Worm (Caenorhabditis elegans) whole organism, L4 larva: ENCODE measurements around the gene C06E2.2.

Experiments used
- D1046.2 ChIP-seq: fragments of 200-800 bp; sonication (Bioruptor generic); IDR thresholded peaks from 2 replicates; pipeline ENCODE4 v1.3.6; 2022; ENCODE audit warnings: missing genetic modification characterization, missing compliant biosample characterization
- F37D6.2 ChIP-seq: sonication (generic microtip); optimal IDR thresholded peaks from 2 replicates; lab custom pipeline; 2016; ENCODE audit warnings: mild to moderate bottlenecking, missing genetic modification characterization, missing compliant biosample characterization
- F49E8.2 ChIP-seq: sonication (generic microtip); optimal IDR thresholded peaks from 2 replicates; lab custom pipeline; 2016; ENCODE audit warnings: missing compliant biosample characterization, mild to moderate bottlenecking, missing genetic modification characterization, borderline replicate concordance
- R02D3.7 ChIP-seq: fragments of 150-350 bp; sonication (generic microtip); optimal IDR thresholded peaks from 3 replicates; lab custom pipeline; 2014; ENCODE audit warnings: missing biosample characterization, missing genetic modification characterization
- ZK546.5 ChIP-seq, 2 experiments: sonication (generic microtip); optimal IDR thresholded peaks; 2 replicates each; lab custom pipeline; 2017; ENCODE audit warnings: missing biosample characterization in 2 of 2, missing genetic modification characterization in 2 of 2
- aly-2 ChIP-seq: sonication (generic microtip); optimal IDR thresholded peaks from 2 replicates; lab custom pipeline; 2018; ENCODE audit warnings: missing biosample characterization, missing genetic modification characterization
- arid-1 ChIP-seq: fragments of 200-800 bp; sonication (Bioruptor generic); conservative IDR thresholded peaks from 2 replicates; pipeline ENCODE4 v1.3.6; 2022; ENCODE audit warnings: missing genetic modification reagents, missing genetic modification characterization, missing compliant biosample characterization
- attf-4 ChIP-seq: sonication (generic microtip); optimal IDR thresholded peaks from 3 replicates; lab custom pipeline; 2017; ENCODE audit warnings: missing biosample characterization, missing genetic modification characterization
- ceh-32 ChIP-seq: sonication (generic microtip); optimal IDR thresholded peaks from 2 replicates; lab custom pipeline; 2016; ENCODE audit warnings: mild to moderate bottlenecking, missing genetic modification characterization, missing compliant biosample characterization; ENCODE audit not compliant: poor library complexity
- ceh-62 ChIP-seq: sonication (generic microtip); optimal IDR thresholded peaks from 2 replicates; lab custom pipeline; 2017; ENCODE audit warnings: missing biosample characterization, missing genetic modification characterization
- ces-1 ChIP-seq: fragments of 150-350 bp; sonication (generic microtip); optimal IDR thresholded peaks from 4 replicates; lab custom pipeline; 2014; ENCODE audit warnings: missing biosample characterization, missing genetic modification reagents, missing genetic modification characterization
- ctbp-1 ChIP-seq: fragments of 200-800 bp; sonication (Bioruptor generic); IDR thresholded peaks from 2 replicates; pipeline ENCODE4 v1.3.6; 2022; ENCODE audit warnings: missing genetic modification reagents, missing genetic modification characterization, missing compliant biosample characterization
- daf-12 ChIP-seq: fragments of 150-350 bp; optimal IDR thresholded peaks from 2 replicates; lab custom pipeline; 2014; ENCODE audit warnings: missing biosample characterization, missing genetic modification reagents, missing genetic modification characterization
- daf-8 ChIP-seq: fragments of 200-800 bp; sonication (Bioruptor generic); IDR thresholded peaks from 2 replicates; pipeline ENCODE4 v1.3.6; 2022; ENCODE audit warnings: missing genetic modification characterization, missing compliant biosample characterization
- dmd-6 ChIP-seq: fragments of 200-800 bp; sonication (Bioruptor generic); IDR thresholded peaks from 2 replicates; pipeline ENCODE4 v1.3.6; 2022; ENCODE audit warnings: missing genetic modification reagents, missing genetic modification characterization, missing compliant biosample characterization
- dmd-8 ChIP-seq: fragments of 200-800 bp; sonication (Bioruptor generic); IDR thresholded peaks from 2 replicates; pipeline ENCODE4 v1.3.6; 2022; ENCODE audit warnings: missing genetic modification characterization, missing compliant biosample characterization
- duxl-1 ChIP-seq: sonication (generic microtip); optimal IDR thresholded peaks from 2 replicates; lab custom pipeline; 2016; ENCODE audit warnings: mild to moderate bottlenecking, missing genetic modification characterization, moderate library complexity, missing compliant biosample characterization; ENCODE audit not compliant: poor library complexity
- dve-1 ChIP-seq: sonication (generic microtip); optimal IDR thresholded peaks from 2 replicates; lab custom pipeline; 2017; ENCODE audit warnings: antibody characterized with exemption, mild to moderate bottlenecking, missing genetic modification characterization, missing compliant biosample characterization; ENCODE audit not compliant: insufficient read depth
- egl-43 ChIP-seq: fragments of 200-800 bp; sonication (Bioruptor generic); IDR thresholded peaks from 2 replicates; pipeline ENCODE4 v1.3.6; 2022; ENCODE audit warnings: missing genetic modification reagents, missing genetic modification characterization, missing compliant biosample characterization
- fkh-10 ChIP-seq: fragments of 150-350 bp; optimal IDR thresholded peaks from 2 replicates; lab custom pipeline; 2014; ENCODE audit warnings: missing biosample characterization, missing genetic modification reagents, missing genetic modification characterization
- hif-1 ChIP-seq, 2 experiments: sonication (generic microtip); optimal IDR thresholded peaks; 2 replicates each; lab custom pipeline; 2016 to 2017; ENCODE audit warnings: missing compliant biosample characterization in 2 of 2, missing genetic modification characterization in 2 of 2, missing genetic modification reagents in 2 of 2, missing genotype in 2 of 2, mild to moderate bottlenecking in 1 of 2
- hlh-11 ChIP-seq: fragments of 200-800 bp; sonication (Bioruptor generic); optimal IDR thresholded peaks from 2 replicates; lab custom pipeline; 2018; ENCODE audit warnings: mild to moderate bottlenecking, missing genetic modification characterization, missing compliant biosample characterization
- hlh-30 ChIP-seq: sonication (generic microtip); optimal IDR thresholded peaks from 2 replicates; lab custom pipeline; 2017; ENCODE audit warnings: antibody characterized with exemption, mild to moderate bottlenecking, missing genetic modification characterization, missing compliant biosample characterization; ENCODE audit not compliant: insufficient read depth
- hmg-1.1 ChIP-seq: fragments of 200-800 bp; sonication (Bioruptor generic); IDR thresholded peaks from 2 replicates; pipeline ENCODE4 v1.3.6; 2022; ENCODE audit warnings: missing genetic modification reagents, missing genetic modification characterization, missing compliant biosample characterization
- lin-1 ChIP-seq: fragments of 200-800 bp; sonication (Bioruptor generic); IDR thresholded peaks from 2 replicates; pipeline ENCODE4 v1.3.6; 2022; ENCODE audit warnings: missing genetic modification reagents, missing genetic modification characterization, missing compliant biosample characterization
- lin-13 ChIP-seq: fragments of 150-350 bp; optimal IDR thresholded peaks from 2 replicates; lab custom pipeline; 2014; ENCODE audit warnings: missing biosample characterization, missing genetic modification reagents, missing genetic modification characterization
- lin-29 ChIP-seq: fragments of 200-800 bp; sonication (Bioruptor generic); IDR thresholded peaks from 2 replicates; pipeline ENCODE4 v1.3.6; 2022; ENCODE audit warnings: missing genetic modification reagents, missing genetic modification characterization, missing compliant biosample characterization
- lin-39 ChIP-seq: fragments of 150-350 bp; optimal IDR thresholded peaks from 2 replicates; lab custom pipeline; 2014; ENCODE audit warnings: missing biosample characterization, missing genetic modification reagents, missing genetic modification characterization
- lir-3 ChIP-seq: sonication (generic microtip); optimal IDR thresholded peaks from 2 replicates; lab custom pipeline; 2016; ENCODE audit warnings: mild to moderate bottlenecking, missing genetic modification characterization, missing compliant biosample characterization
- lsy-2 ChIP-seq, 2 experiments: fragments of 150-350 bp in 1 of 2; sonication (generic microtip) in 1 of 2; optimal IDR thresholded peaks; 2 replicates each; lab custom pipeline; 2014 to 2017; ENCODE audit warnings: missing biosample characterization in 2 of 2, missing genetic modification characterization in 2 of 2
- mdl-1 ChIP-seq, 2 experiments: fragments of 150-350 bp in 1 of 2; sonication (generic microtip) in 1 of 2; optimal IDR thresholded peaks; 2 replicates each; lab custom pipeline; 2014 to 2017; ENCODE audit warnings: missing biosample characterization in 2 of 2, missing genetic modification characterization in 2 of 2
- mxl-2 ChIP-seq: fragments of 200-800 bp; sonication (Bioruptor generic); conservative IDR thresholded peaks from 2 replicates; pipeline ENCODE4 v1.3.6; 2022; ENCODE audit warnings: missing genetic modification reagents, missing genetic modification characterization, missing compliant biosample characterization
- mxl-3 ChIP-seq: fragments of 200-800 bp; sonication (Bioruptor generic); optimal IDR thresholded peaks from 2 replicates; lab custom pipeline; 2018; ENCODE audit warnings: mild to moderate bottlenecking, missing genetic modification characterization, missing compliant biosample characterization
- nhr-10 ChIP-seq: fragments of 150-350 bp; optimal IDR thresholded peaks from 2 replicates; lab custom pipeline; 2014; ENCODE audit warnings: missing biosample characterization, missing genetic modification characterization
- nhr-237 ChIP-seq: sonication (generic microtip); optimal IDR thresholded peaks from 2 replicates; lab custom pipeline; 2017; ENCODE audit warnings: missing biosample characterization, missing genetic modification characterization
- nhr-25 ChIP-seq: sonication (generic microtip); optimal IDR thresholded peaks from 2 replicates; lab custom pipeline; 2017; ENCODE audit warnings: missing genetic modification characterization, mild to moderate bottlenecking, missing compliant biosample characterization, antibody characterized with exemption, moderate library complexity, borderline replicate concordance; ENCODE audit not compliant: insufficient read depth
- nhr-76 ChIP-seq: fragments of 150-350 bp; optimal IDR thresholded peaks from 2 replicates; lab custom pipeline; 2014; ENCODE audit warnings: missing biosample characterization, missing genetic modification characterization
- nhr-77 ChIP-seq: fragments of 150-350 bp; optimal IDR thresholded peaks from 2 replicates; lab custom pipeline; 2014; ENCODE audit warnings: missing biosample characterization, missing genetic modification characterization
- php-3 ChIP-seq: fragments of 200-800 bp; sonication (Bioruptor generic); IDR thresholded peaks from 2 replicates; pipeline ENCODE4 v1.3.6; 2022; ENCODE audit warnings: missing genetic modification reagents, missing genetic modification characterization, missing compliant biosample characterization
- set-16 ChIP-seq: fragments of 200-800 bp; sonication (Bioruptor generic); IDR thresholded peaks from 2 replicates; pipeline ENCODE4 v1.3.6; 2022; ENCODE audit warnings: missing genetic modification reagents, missing genetic modification characterization, missing compliant biosample characterization
- snpc-1.2 ChIP-seq: fragments of 200-800 bp; sonication (Bioruptor generic); IDR thresholded peaks from 2 replicates; pipeline ENCODE4 v1.3.6; 2022; ENCODE audit warnings: missing genetic modification reagents, missing genetic modification characterization, missing compliant biosample characterization
- spr-1 ChIP-seq: sonication (generic microtip); optimal IDR thresholded peaks from 2 replicates; lab custom pipeline; 2016; ENCODE audit warnings: mild to moderate bottlenecking, missing genetic modification characterization, missing compliant biosample characterization
- unc-130 ChIP-seq: sonication (generic microtip); optimal IDR thresholded peaks from 2 replicates; lab custom pipeline; 2016; ENCODE audit warnings: missing genetic modification reagents, missing genetic modification characterization, missing compliant biosample characterization
- unc-62 ChIP-seq, 3 experiments: fragments of 150-350 bp in 1 of 3; sonication (generic microtip); optimal IDR thresholded peaks in 2 of 3; peaks in 1 of 3; 1 replicate in 1 of 3; 2 replicates in 2 of 3; lab custom pipeline; 2014 to 2017; ENCODE audit warnings: missing biosample characterization in 3 of 3, missing genetic modification characterization in 3 of 3, missing genetic modification reagents in 3 of 3, missing genotype in 1 of 3
- zag-1 ChIP-seq: fragments of 150-350 bp; optimal IDR thresholded peaks from 2 replicates; lab custom pipeline; 2014; ENCODE audit warnings: missing biosample characterization, missing genetic modification characterization
- zfp-2 ChIP-seq: sonication (generic microtip); optimal IDR thresholded peaks from 2 replicates; lab custom pipeline; 2016; ENCODE audit warnings: mild to moderate bottlenecking, missing genetic modification characterization, missing compliant biosample characterization
- ztf-11 ChIP-seq: fragments of 150-350 bp; optimal IDR thresholded peaks from 2 replicates; lab custom pipeline; 2014; ENCODE audit warnings: missing biosample characterization, missing genetic modification characterization
- ztf-7 ChIP-seq: fragments of 150-350 bp; optimal IDR thresholded peaks from 2 replicates; lab custom pipeline; 2014; ENCODE audit warnings: missing biosample characterization, missing genetic modification characterization

C06E2.2 gene

ce11 chrX:8846447-8847237, 32.8 kb upstream of the C06E2.2 start, which contains the start of gene C28G1.10 (continued):
- peak; percentile 50 for TF ChIP-seq lin-1 (GFP tag; lab: Robert Waterston, UW)
- no peak for TF ChIP-seq ztf-7 (tag; lab: Kevin White, UChicago)
- TF ChIP-seq mdl-1 (tag; optimal IDR thresholded peaks at IDR 0.05; lab: Kevin White, UChicago) = no peak
- TF ChIP-seq ZK546.5 (tag; optimal IDR thresholded peaks at IDR 0.05; lab: Kevin White, UChicago) = no peak
- no peak for TF ChIP-seq attf-4 (tag; lab: Kevin White, UChicago)
- TF ChIP-seq nhr-10 (tag; lab: Kevin White, UChicago) = no peak
- TF ChIP-seq snpc-1.2 (GFP tag; lab: Robert Waterston, UW) = no peak; the same call in 1 of the 2 replicates
- TF ChIP-seq nhr-25 = no peak
- no peak for TF ChIP-seq hif-1 (tag; optimal IDR thresholded peaks at IDR 0.05; lab: Kevin White, UChicago)
- TF ChIP-seq dmd-8 (GFP tag; lab: Robert Waterston, UW) = peak; percentile 86; the same call in 1 of the 2 replicates
- TF ChIP-seq lin-29 (GFP tag; lab: Robert Waterston, UW) = peak; percentile 22; the same call in 1 of the 2 replicates
- TF ChIP-seq spr-1 (tag; lab: Kevin White, UChicago) = no peak
- TF ChIP-seq arid-1 (GFP tag; lab: Robert Waterston, UW) = peak; percentile 72
- TF ChIP-seq fkh-10 = no peak
- TF ChIP-seq lsy-2 (tag; optimal IDR thresholded peaks at IDR 0.05; lab: Kevin White, UChicago) = no peak
- TF ChIP-seq hmg-1.1 (GFP tag; lab: Robert Waterston, UW) = peak; percentile 71; the same call in 1 of the 2 replicates
- no peak for TF ChIP-seq unc-62 (GFP tag; optimal IDR thresholded peaks at IDR 0.05 in 1 of 2; lab: Kevin White, UChicago)
- TF ChIP-seq unc-62 (tag; optimal IDR thresholded peaks at IDR 0.05; lab: Kevin White, UChicago) = no peak
- no peak for TF ChIP-seq ztf-11 (tag; lab: Kevin White, UChicago)
- TF ChIP-seq lin-13 = no peak
- peak; percentile 40; the same call in 1 of the 2 replicates for TF ChIP-seq mxl-2 (GFP tag; lab: Robert Waterston, UW)
- no peak for TF ChIP-seq mxl-3
- peak; percentile 11 for TF ChIP-seq F49E8.2 (tag; lab: Kevin White, UChicago)
- TF ChIP-seq dve-1 (tag; lab: Kevin White, UChicago) = peak; percentile 62
- TF ChIP-seq ceh-62 = no peak
- no peak for TF ChIP-seq nhr-237
- no peak; the same call in 1 of the 2 replicates for TF ChIP-seq dmd-6 (GFP tag; lab: Robert Waterston, UW)
- TF ChIP-seq php-3 = peak; percentile 27
- no peak for TF ChIP-seq daf-12 (tag; lab: Kevin White, UChicago)
- TF ChIP-seq nhr-77 (tag; lab: Kevin White, UChicago) = peak; percentile 44
- no peak for TF ChIP-seq zfp-2 (tag; lab: Kevin White, UChicago)
- no peak for TF ChIP-seq ceh-32 (tag; lab: Kevin White, UChicago)
- peak; percentile 63; the same call in 1 of the 2 replicates for TF ChIP-seq D1046.2 (GFP tag; lab: Robert Waterston, UW)
- TF ChIP-seq zag-1 (tag; lab: Kevin White, UChicago) = no peak
- TF ChIP-seq hlh-11 (tag; lab: Kevin White, UChicago) = no peak
- no peak for TF ChIP-seq ces-1 (GFP tag; lab: Kevin White, UChicago)
- no peak for TF ChIP-seq unc-130
- no peak for TF ChIP-seq R02D3.7
- TF ChIP-seq lir-3 = peak; percentile 8
- TF ChIP-seq egl-43 = peak; percentile 87; the same call in 1 of the 2 replicates
- no peak for TF ChIP-seq F37D6.2 (tag; lab: Kevin White, UChicago)
- peak; percentile 74 for TF ChIP-seq ctbp-1 (GFP tag; lab: Robert Waterston, UW)
- TF ChIP-seq lin-39 = no peak
- TF ChIP-seq duxl-1 (tag; lab: Kevin White, UChicago) = no peak
- TF ChIP-seq daf-8 (GFP tag; lab: Robert Waterston, UW) = no peak
- TF ChIP-seq set-16 = no peak
- TF ChIP-seq nhr-76 (tag; lab: Kevin White, UChicago) = no peak
- peak; percentile 44 for TF ChIP-seq hlh-30 (tag; lab: Kevin White, UChicago)
- TF ChIP-seq aly-2 (tag; lab: Kevin White, UChicago) = no peak
